Worm (Caenorhabditis elegans) whole organism, mixed stage, embryonic: ENCODE data around the gene cyp-13A10.

Experiments used
- M03D4.4 ChIP-seq: sonication (generic microtip); optimal IDR thresholded peaks from 2 replicates; lab custom pipeline; 2017; ENCODE audit warnings: mild to moderate bottlenecking, missing genetic modification characterization, missing compliant biosample characterization
- bed-3 ChIP-seq: fragments of 200-800 bp; sonication (Bioruptor generic); optimal IDR thresholded peaks from 3 replicates; lab custom pipeline; 2018; ENCODE audit warnings: mild to moderate bottlenecking, missing genetic modification characterization, moderate library complexity, missing compliant biosample characterization
- blmp-1 ChIP-seq: fragments of 150-350 bp; optimal IDR thresholded peaks from 2 replicates; lab custom pipeline; 2014; ENCODE audit warnings: missing biosample characterization, missing genetic modification characterization
- ceh-39 ChIP-seq: fragments of 150-350 bp; optimal IDR thresholded peaks from 2 replicates; lab custom pipeline; 2014; ENCODE audit warnings: missing biosample characterization, missing genetic modification characterization
- ceh-43 ChIP-seq: fragments of 200-800 bp; sonication (Bioruptor generic); optimal IDR thresholded peaks from 2 replicates; lab custom pipeline; 2018; ENCODE audit warnings: mild to moderate bottlenecking, missing genetic modification characterization, moderate library complexity, missing compliant biosample characterization
- ceh-83 ChIP-seq: fragments of 200-800 bp; sonication (Bioruptor generic); optimal IDR thresholded peaks from 2 replicates; lab custom pipeline; 2018; ENCODE audit warnings: mild to moderate bottlenecking, missing genetic modification characterization, missing compliant biosample characterization
- ces-1 ChIP-seq: fragments of 150-350 bp; optimal IDR thresholded peaks from 2 replicates; lab custom pipeline; 2014; ENCODE audit warnings: missing biosample characterization, missing genetic modification reagents, missing genetic modification characterization
- cnd-1 ChIP-seq: fragments of 200-800 bp; sonication (Bioruptor generic); optimal IDR thresholded peaks from 2 replicates; lab custom pipeline; 2018; ENCODE audit warnings: mild to moderate bottlenecking, missing genetic modification characterization, missing compliant biosample characterization
- drap-1 ChIP-seq: fragments of 200-800 bp; sonication (Bioruptor generic); optimal IDR thresholded peaks from 3 replicates; lab custom pipeline; 2018; ENCODE audit warnings: mild to moderate bottlenecking, missing genetic modification characterization, missing compliant biosample characterization
- elt-1 ChIP-seq: sonication (generic microtip); optimal IDR thresholded peaks from 2 replicates; lab custom pipeline; 2017; ENCODE audit warnings: missing genetic modification characterization, mild to moderate bottlenecking, missing compliant biosample characterization, antibody characterized with exemption, moderate library complexity, borderline replicate concordance; ENCODE audit not compliant: insufficient read depth
- elt-3 ChIP-seq: fragments of 150-350 bp; optimal IDR thresholded peaks from 2 replicates; lab custom pipeline; 2014; ENCODE audit warnings: missing biosample characterization, missing genetic modification characterization
- flh-1 ChIP-seq: fragments of 200-800 bp; sonication (Bioruptor generic); optimal IDR thresholded peaks from 2 replicates; lab custom pipeline; 2018; ENCODE audit warnings: mild to moderate bottlenecking, missing genetic modification characterization, moderate library complexity, missing compliant biosample characterization
- ham-2 ChIP-seq: fragments of 200-800 bp; sonication (Bioruptor generic); optimal IDR thresholded peaks from 2 replicates; lab custom pipeline; 2018; ENCODE audit warnings: mild to moderate bottlenecking, missing genetic modification characterization, missing compliant biosample characterization
- hlh-1 ChIP-seq: fragments of 150-350 bp; optimal IDR thresholded peaks from 2 replicates; lab custom pipeline; 2014; ENCODE audit warnings: missing biosample characterization, missing genetic modification reagents, missing genetic modification characterization
- lin-13 ChIP-seq: fragments of 150-350 bp; optimal IDR thresholded peaks from 2 replicates; lab custom pipeline; 2014; ENCODE audit warnings: missing biosample characterization, missing genetic modification characterization
- lin-32 ChIP-seq: fragments of 200-800 bp; sonication (Bioruptor generic); optimal IDR thresholded peaks from 2 replicates; lab custom pipeline; 2018; ENCODE audit warnings: mild to moderate bottlenecking, missing genetic modification characterization, missing compliant biosample characterization
- lsy-2 ChIP-seq: fragments of 150-350 bp; optimal IDR thresholded peaks from 2 replicates; lab custom pipeline; 2014; ENCODE audit warnings: missing biosample characterization, missing genetic modification characterization
- mab-5 ChIP-seq: fragments of 150-350 bp; optimal IDR thresholded peaks from 2 replicates; lab custom pipeline; 2014; ENCODE audit warnings: missing biosample characterization, missing genetic modification characterization
- mep-1 ChIP-seq: fragments of 150-350 bp; optimal IDR thresholded peaks from 2 replicates; lab custom pipeline; 2017; ENCODE audit warnings: missing biosample characterization, missing genetic modification reagents, missing genetic modification characterization, inconsistent platforms
- mls-2 ChIP-seq: sonication (generic microtip); optimal IDR thresholded peaks from 2 replicates; lab custom pipeline; 2016; ENCODE audit warnings: mild to moderate bottlenecking, missing genetic modification characterization, moderate library complexity, missing compliant biosample characterization
- nhr-12 ChIP-seq: fragments of 150-350 bp; optimal IDR thresholded peaks from 2 replicates; lab custom pipeline; 2014; ENCODE audit warnings: missing biosample characterization, missing genetic modification characterization
- nhr-2 ChIP-seq: fragments of 150-350 bp; optimal IDR thresholded peaks from 2 replicates; lab custom pipeline; 2014; ENCODE audit warnings: missing biosample characterization, missing genetic modification characterization
- nhr-237 ChIP-seq: fragments of 150-350 bp; optimal IDR thresholded peaks from 2 replicates; lab custom pipeline; 2014; ENCODE audit warnings: missing biosample characterization, missing genetic modification characterization
- nhr-28 ChIP-seq: fragments of 150-350 bp; optimal IDR thresholded peaks from 2 replicates; lab custom pipeline; 2014; ENCODE audit warnings: missing biosample characterization, missing genetic modification characterization
- nhr-76 ChIP-seq: sonication (generic microtip); optimal IDR thresholded peaks from 2 replicates; lab custom pipeline; 2017; ENCODE audit warnings: missing biosample characterization, missing genetic modification characterization
- pha-4 ChIP-seq: fragments of 150-350 bp; optimal IDR thresholded peaks from 2 replicates; lab custom pipeline; 2018; ENCODE audit warnings: missing biosample characterization, missing genetic modification reagents, missing genetic modification characterization
- sem-2 ChIP-seq: fragments of 200-800 bp; sonication (Bioruptor generic); optimal IDR thresholded peaks from 2 replicates; lab custom pipeline; 2018; ENCODE audit warnings: mild to moderate bottlenecking, missing genetic modification characterization, missing compliant biosample characterization
- sptf-1 ChIP-seq: sonication (generic microtip); optimal IDR thresholded peaks from 2 replicates; lab custom pipeline; 2017; ENCODE audit warnings: mild to moderate bottlenecking, missing genetic modification characterization, moderate library complexity, missing compliant biosample characterization
- tbx-8 ChIP-seq: fragments of 200-800 bp; sonication (Bioruptor generic); optimal IDR thresholded peaks from 2 replicates; lab custom pipeline; 2018; ENCODE audit warnings: mild to moderate bottlenecking, missing genetic modification characterization, moderate library complexity, missing compliant biosample characterization
- unc-120 ChIP-seq: sonication (generic microtip); optimal IDR thresholded peaks from 2 replicates; lab custom pipeline; 2017; ENCODE audit warnings: missing genetic modification characterization, missing compliant biosample characterization; ENCODE audit not compliant: poor library complexity, severe bottlenecking
- unc-39 ChIP-seq: fragments of 150-350 bp; optimal IDR thresholded peaks from 2 replicates; lab custom pipeline; 2014; ENCODE audit warnings: missing biosample characterization, missing genetic modification characterization
- unc-62 ChIP-seq: fragments of 150-350 bp; optimal IDR thresholded peaks from 2 replicates; lab custom pipeline; 2014; ENCODE audit warnings: missing biosample characterization, missing genetic modification reagents, missing genetic modification characterization
- zip-8 ChIP-seq: fragments of 150-350 bp; optimal IDR thresholded peaks from 2 replicates; lab custom pipeline; 2014; ENCODE audit warnings: missing biosample characterization, missing genetic modification characterization
- ztf-11 ChIP-seq: fragments of 150-350 bp; optimal IDR thresholded peaks from 2 replicates; lab custom pipeline; 2014; ENCODE audit warnings: missing biosample characterization, missing genetic modification characterization

cyp-13A10 gene

ce11 chrII:9662797-9663196 is at the start of gene cyp-13A10:
Gene cyp-13A10, minus strand, starts transcription at chrII:9662884.
- TF ChIP-seq lin-32 (GFP tag; lab: Kevin White, UChicago) = no peak
- TF ChIP-seq nhr-76 = no peak
- TF ChIP-seq unc-62 (GFP tag; lab: Kevin White, UChicago) = no peak
- TF ChIP-seq sem-2 (GFP tag; lab: Kevin White, UChicago) = no peak
- TF ChIP-seq zip-8 (tag; lab: Kevin White, UChicago) = peak; percentile 32

ce11 chrII:9708835-9709299 is 46.2 kb upstream of the cyp-13A10 start, which contains the start of gene glt-5:
Gene glt-5, minus strand, starts transcription at chrII:9708885.
- TF ChIP-seq ceh-43 (GFP tag; lab: Kevin White, UChicago) (no peak), mep-1 (no peak), elt-1 (tag; lab: Kevin White, UChicago) (no peak), mab-5 (no peak), unc-120 (tag; lab: Kevin White, UChicago) (no peak), cnd-1 (no peak), nhr-237 (tag; lab: Kevin White, UChicago) (no peak), blmp-1 (tag; lab: Kevin White, UChicago) (no peak), pha-4 (tag; lab: Kevin White, UChicago) (no peak), ztf-11 (no peak), hlh-1 (no peak), drap-1 (GFP tag; lab: Kevin White, UChicago) (no peak), sem-2 (GFP tag; lab: Kevin White, UChicago) (no peak), ces-1 (GFP tag; lab: Kevin White, UChicago) (no peak), sptf-1 (no peak), nhr-76 (no peak)

ce11 chrII:9706207-9706606 is 43.5 kb upstream of the cyp-13A10 start, which contains the start of gene Y53C12A.3:
Gene Y53C12A.3, minus strand, starts transcription at chrII:9706240.
- no peak for TF ChIP-seq flh-1 (GFP tag; lab: Kevin White, UChicago)
- peak; percentile 31 for TF ChIP-seq mep-1
- TF ChIP-seq nhr-12 (tag; lab: Kevin White, UChicago) = no peak
- TF ChIP-seq unc-39 (tag; lab: Kevin White, UChicago) = no peak
- no peak for TF ChIP-seq lin-32 (GFP tag; lab: Kevin White, UChicago)
- no peak for TF ChIP-seq ham-2 (GFP tag; lab: Kevin White, UChicago)
- TF ChIP-seq elt-3 (tag; lab: Kevin White, UChicago) = no peak
- peak; percentile 29 for TF ChIP-seq ces-1 (GFP tag; lab: Kevin White, UChicago)
- TF ChIP-seq ceh-43 (GFP tag; lab: Kevin White, UChicago) = no peak
- TF ChIP-seq nhr-28 (tag; lab: Kevin White, UChicago) = no peak
- TF ChIP-seq unc-120 (tag; lab: Kevin White, UChicago) = no peak
- TF ChIP-seq nhr-2 (tag; lab: Kevin White, UChicago) = peak; percentile 11
- no peak for TF ChIP-seq unc-62 (GFP tag; lab: Kevin White, UChicago)
- peak; percentile 51 for TF ChIP-seq lsy-2 (tag; lab: Kevin White, UChicago)
- no peak for TF ChIP-seq pha-4 (tag; lab: Kevin White, UChicago)
- no peak for TF ChIP-seq ceh-83 (GFP tag; lab: Kevin White, UChicago)
- TF ChIP-seq zip-8 (tag; lab: Kevin White, UChicago) = no peak
- no peak for TF ChIP-seq drap-1 (GFP tag; lab: Kevin White, UChicago)
- TF ChIP-seq nhr-237 (tag; lab: Kevin White, UChicago) = peak; percentile 43
- no peak for TF ChIP-seq ceh-39 (tag; lab: Kevin White, UChicago)
- TF ChIP-seq bed-3 (GFP tag; lab: Kevin White, UChicago) = no peak
- TF ChIP-seq nhr-76 = no peak
- TF ChIP-seq mab-5 = no peak
- TF ChIP-seq mls-2 (tag; lab: Kevin White, UChicago) = no peak
- no peak for TF ChIP-seq cnd-1
- TF ChIP-seq tbx-8 (GFP tag; lab: Kevin White, UChicago) = no peak
- no peak for TF ChIP-seq ztf-11
- no peak for TF ChIP-seq blmp-1 (tag; lab: Kevin White, UChicago)
- no peak for TF ChIP-seq M03D4.4 (tag; lab: Kevin White, UChicago)
- no peak for TF ChIP-seq lin-13 (tag; lab: Kevin White, UChicago)
- TF ChIP-seq sptf-1 = no peak

- TF ChIP-seq nhr-12 (tag; lab: Kevin White, UChicago) (no peak), elt-1 (tag; lab: Kevin White, UChicago) (no peak), sem-2 (GFP tag; lab: Kevin White, UChicago) (no peak), mls-2 (tag; lab: Kevin White, UChicago) (no peak), ham-2 (GFP tag; lab: Kevin White, UChicago) (no peak), blmp-1 (tag; lab: Kevin White, UChicago) (no peak), sptf-1 (no peak), M03D4.4 (tag; lab: Kevin White, UChicago) (no peak), ceh-39 (tag; lab: Kevin White, UChicago) (no peak), nhr-2 (tag; lab: Kevin White, UChicago) (no peak), drap-1 (GFP tag; lab: Kevin White, UChicago) (no peak), elt-3 (tag; lab: Kevin White, UChicago) (no peak), lin-32 (GFP tag; lab: Kevin White, UChicago) (no peak), ztf-11 (no peak), nhr-28 (tag; lab: Kevin White, UChicago) (no peak), flh-1 (GFP tag; lab: Kevin White, UChicago) (no peak), nhr-76 (no peak), cnd-1 (no peak), zip-8 (tag; lab: Kevin White, UChicago) (no peak), nhr-237 (tag; lab: Kevin White, UChicago) (no peak)
These were observed 42.1 kb upstream of the cyp-13A10 start, which contains the start of gene Y53C12A.10 for ce11 chrII:9704746-9705145. Gene Y53C12A.10, minus strand, starts transcription at chrII:9704846.
